Fruit fly (Drosophila melanogaster) whole organism, wandering third instar larva: Measurements from ENCODE around the gene Klp61F.

ENCODE experiments used
- CG32264 ChIP-seq: fragments of 200-800 bp; sonication (Bioruptor generic); optimal IDR thresholded peaks from 2 replicates; lab custom pipeline; 2016; ENCODE audit warnings: missing biosample characterization, missing genetic modification characterization
- Dif ChIP-seq: fragments of 200-275, 200-300 bp; sonication (Bioruptor generic); optimal IDR thresholded peaks from 2 replicates; lab custom pipeline; 2018; ENCODE audit warnings: missing biosample characterization, missing genetic modification characterization; ENCODE audit not compliant: partially characterized antibody
- Myc ChIP-seq: fragments of >200 bp; optimal IDR thresholded peaks from 2 replicates; lab custom pipeline; 2017
- N ChIP-seq: fragments of >200 bp; optimal IDR thresholded peaks from 2 replicates; lab custom pipeline; 2018; ENCODE audit warnings: missing biosample characterization, missing external identifiers, missing genetic modification characterization
- h ChIP-seq: fragments of 200-800 bp; sonication (Bioruptor generic); optimal IDR thresholded peaks from 3 replicates; lab custom pipeline; 2016; ENCODE audit warnings: missing biosample characterization, mild to moderate bottlenecking, missing genetic modification characterization

dm6 chr3L:1294835-1295234 lies 49.1 kb upstream of the Klp61F start:
- TF ChIP-seq CG32264 (GFP tag; lab: Kevin White, UChicago) (no peak), N (GFP tag; lab: Kevin White, UChicago) (no peak), h (GFP tag; lab: Kevin White, UChicago) (no peak), Dif (no peak), Myc (lab: Kevin White, UChicago) (no peak)
